Fruit fly (Drosophila melanogaster) whole organism, prepupa: ENCODE measurements around the gene sau.

Source experiments
- Lpt ChIP-seq: fragments of 200-800 bp; sonication (Bioruptor generic); optimal IDR thresholded peaks from 3 replicates; lab custom pipeline; 2016; ENCODE audit warnings: missing biosample characterization, missing genetic modification characterization
- dsx ChIP-seq: fragments of 200-800 bp; optimal IDR thresholded peaks from 3 replicates; lab custom pipeline; 2019; ENCODE audit warnings: missing biosample characterization, mild to moderate bottlenecking, missing genetic modification characterization, moderate library complexity; ENCODE audit not compliant: poor library complexity, severe bottlenecking
- eg ChIP-seq: fragments of 200-800 bp; sonication (Bioruptor generic); IDR thresholded peaks from 3 replicates; pipeline ENCODE4 v1.3.6; 2022; ENCODE audit warnings: missing biosample characterization, missing genetic modification characterization

dm6 chr2L:2214004-2214403 lies 12.1 kb upstream of the sau start, which contains the start of the genes Uch and CG34174:
- TF ChIP-seq Lpt (GFP tag; lab: Kevin White, UChicago), result no peak
- no peak for TF ChIP-seq dsx (GFP tag; lab: Kevin White, UChicago)
- no peak for TF ChIP-seq eg (GFP tag; lab: Robert Waterston, UW)
